Fruit fly (Drosophila melanogaster): ENCODE results near the gene Lsd-2.

Gene Lsd-2

DNA sequence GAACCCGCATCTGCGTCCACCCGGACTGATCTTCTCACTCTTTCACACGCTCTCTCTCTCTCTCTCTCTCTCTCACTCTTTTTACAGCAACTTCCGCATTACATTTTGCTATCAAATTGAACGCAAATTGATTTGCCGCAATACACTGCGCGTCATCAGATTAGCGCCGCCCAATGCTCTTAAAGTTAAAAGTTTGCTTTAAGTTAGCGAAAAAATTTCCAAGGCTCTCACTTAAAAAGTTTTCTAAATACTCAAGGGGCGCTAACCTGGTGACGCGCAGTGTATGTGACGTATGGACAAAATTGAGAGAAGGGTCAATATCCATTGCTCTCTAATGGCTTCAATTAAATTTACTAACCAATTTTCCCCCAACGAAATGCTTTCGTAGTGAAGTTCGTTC, 53.8 kb downstream of the Lsd-2 start (continued):
- TF ChIP-seq bcd (GFP tag; optimal IDR thresholded peaks at IDR 0.05) = peak; percentile 84
- peak; percentile 52; the same call in 1 of the 2 replicates for TF ChIP-seq Oaz (GFP tag; IDR thresholded peaks at IDR 0.05)
- TF ChIP-seq sima (GFP tag; optimal IDR thresholded peaks at IDR 0.05) = peak; percentile 67
- peak; percentile 80 for TF ChIP-seq trem (tag; optimal IDR thresholded peaks at IDR 0.05)
- TF ChIP-seq vfl (GFP tag; optimal IDR thresholded peaks at IDR 0.05) = peak; percentile 80
- peak; percentile 85 for TF ChIP-seq Hmr (GFP tag; optimal IDR thresholded peaks at IDR 0.05)
- peak; percentile 89 for TF ChIP-seq unpg (GFP tag; optimal IDR thresholded peaks at IDR 0.05)
- TF ChIP-seq Adf1 (GFP tag; IDR thresholded peaks at IDR 0.05) = peak; percentile 40
- peak; percentile 90 for TF ChIP-seq fd96Cb (tag; optimal IDR thresholded peaks at IDR 0.05)
- TF ChIP-seq CG12299 (tag; optimal IDR thresholded peaks at IDR 0.05) = peak; percentile 72
- TF ChIP-seq Pdp1 (GFP tag; optimal IDR thresholded peaks at IDR 0.05) = peak; percentile 84 to 87
- peak; percentile 85 for TF ChIP-seq H2.0 (GFP tag; IDR thresholded peaks at IDR 0.05)
- TF ChIP-seq CG3163 (GFP tag; optimal IDR thresholded peaks at IDR 0.05) = peak; percentile 75
- TF ChIP-seq CG17328 (GFP tag; IDR thresholded peaks at IDR 0.05) = peak; percentile 90
- TF ChIP-seq CG8765 (GFP tag; IDR thresholded peaks at IDR 0.05) = peak; percentile 34; the same call in 1 of the 2 replicates
- peak; percentile 88 for TF ChIP-seq CG17829 (tag; optimal IDR thresholded peaks at IDR 0.05)
- peak; percentile 80 for TF ChIP-seq Nf-YA (GFP tag; IDR thresholded peaks at IDR 0.05)
- TF ChIP-seq rib (GFP tag; IDR thresholded peaks at IDR 0.05) = peak; percentile 74
- peak; percentile 80 for TF ChIP-seq CG2875 (GFP tag; optimal IDR thresholded peaks at IDR 0.05)
- no peak for TF ChIP-seq h (optimal IDR thresholded peaks at IDR 0.05)
- no peak for TF ChIP-seq knrl (GFP tag; IDR thresholded peaks at IDR 0.05; ENCODE audit: partially characterized antibody)
- peak; percentile 67 for TF ChIP-seq Nf-YC (tag; optimal IDR thresholded peaks at IDR 0.05)
- no peak for TF ChIP-seq usp (GFP tag; optimal IDR thresholded peaks at IDR 0.05)
- TF ChIP-seq Sin3A (optimal IDR thresholded peaks at IDR 0.05) = no peak
- TF ChIP-seq CG14667 (GFP tag; IDR thresholded peaks at IDR 0.05) = peak; percentile 46
- TF ChIP-seq stc (GFP tag; IDR thresholded peaks at IDR 0.05) = peak; percentile 85
- TF ChIP-seq CG3838 (GFP tag; optimal IDR thresholded peaks at IDR 0.05) = peak; percentile 10
- TF ChIP-seq fd102C (GFP tag; optimal IDR thresholded peaks at IDR 0.05) = peak; percentile 3
- peak; percentile 72; the same call in 2 of the 3 replicates for TF ChIP-seq CG2199 (GFP tag; IDR thresholded peaks at IDR 0.05)
- peak; percentile 70 for TF ChIP-seq CG31388 (GFP tag; optimal IDR thresholded peaks at IDR 0.05)
- TF ChIP-seq ap (GFP tag; IDR thresholded peaks at IDR 0.05) = peak; percentile 86
- peak; percentile 84 for TF ChIP-seq CG9727 (GFP tag; optimal IDR thresholded peaks at IDR 0.05)
- no peak for TF ChIP-seq Dip2 (GFP tag; IDR thresholded peaks at IDR 0.05)
- peak; percentile 87 for TF ChIP-seq pnt (GFP tag; optimal IDR thresholded peaks at IDR 0.05)
- no peak for TF ChIP-seq sc (optimal IDR thresholded peaks at IDR 0.05)
- peak; percentile 73 for TF ChIP-seq sc (GFP tag; optimal IDR thresholded peaks at IDR 0.05)
- peak; percentile 86 for TF ChIP-seq CG12659 (GFP tag; optimal IDR thresholded peaks at IDR 0.05)
- peak; percentile 88 for TF ChIP-seq ranshi (GFP tag; IDR thresholded peaks at IDR 0.05)
- no peak for TF ChIP-seq CG7963 (GFP tag; IDR thresholded peaks at IDR 0.05; ENCODE audit: partially characterized antibody)
- peak; percentile 82 for TF ChIP-seq NC2β (GFP tag; optimal IDR thresholded peaks at IDR 0.05)
- peak; percentile 64 for TF ChIP-seq CG10431 (GFP tag; optimal IDR thresholded peaks at IDR 0.05)
- TF ChIP-seq tin (GFP tag; optimal IDR thresholded peaks at IDR 0.05) = peak; percentile 79
- peak; percentile 78 for TF ChIP-seq Max (GFP tag; optimal IDR thresholded peaks at IDR 0.05)
- peak; percentile 74 for TF ChIP-seq CG13894 (tag; optimal IDR thresholded peaks at IDR 0.05)
- TF ChIP-seq CG30431 (GFP tag; optimal IDR thresholded peaks at IDR 0.05) = peak; percentile 82
- TF ChIP-seq CG7556 (GFP tag; optimal IDR thresholded peaks at IDR 0.05) = peak; percentile 83
- TF ChIP-seq CG10147 (GFP tag; optimal IDR thresholded peaks at IDR 0.05) = peak; percentile 71
- TF ChIP-seq pros (GFP tag; optimal IDR thresholded peaks at IDR 0.05) = peak; percentile 4
- TF ChIP-seq zen (tag; optimal IDR thresholded peaks at IDR 0.05) = peak; percentile 78
- TF ChIP-seq Bgb (GFP tag; IDR thresholded peaks at IDR 0.05; ENCODE audit: partially characterized antibody) = no peak
- peak; percentile 98 for TF ChIP-seq Ets65A (GFP tag)
- TF ChIP-seq B-H2 (GFP tag; optimal IDR thresholded peaks at IDR 0.05) = peak; percentile 80
